Worm (Caenorhabditis elegans) whole organism, L1 larva: ENCODE results near the gene nlp-3.

Experiments used
- ces-1 ChIP-seq: fragments of 150-350 bp; optimal IDR thresholded peaks from 2 replicates; lab custom pipeline; 2014; ENCODE audit warnings: missing biosample characterization, missing genetic modification reagents, missing genetic modification characterization
- egl-27 ChIP-seq, 2 experiments: fragments of 150-350 bp in 1 of 2; sonication (generic microtip); optimal IDR thresholded peaks; 3 replicates each; lab custom pipeline; 2017 to 2018; ENCODE audit warnings: missing biosample characterization in 2 of 2, missing genetic modification characterization in 2 of 2, missing genetic modification reagents in 2 of 2
- jun-1 ChIP-seq: fragments of 150-350 bp; optimal IDR thresholded peaks from 2 replicates; lab custom pipeline; 2014; ENCODE audit warnings: missing biosample characterization, missing genetic modification reagents, missing genetic modification characterization
- lsy-2 ChIP-seq, 2 experiments: fragments of 150-350 bp; optimal IDR thresholded peaks; 2 replicates each; lab custom pipeline; 2014; ENCODE audit warnings: missing biosample characterization in 2 of 2, missing genetic modification characterization in 2 of 2
- nhr-12 ChIP-seq: sonication (generic microtip); optimal IDR thresholded peaks from 2 replicates; lab custom pipeline; 2017; ENCODE audit warnings: missing biosample characterization, missing genetic modification characterization
- nhr-20 ChIP-seq: sonication (generic microtip); optimal IDR thresholded peaks from 2 replicates; lab custom pipeline; 2016; ENCODE audit warnings: mild to moderate bottlenecking, missing genetic modification characterization, missing compliant biosample characterization

ce11 chrX:13202312-13202711, 24.1 kb upstream of the nlp-3 start:
- TF ChIP-seq nhr-12 (no peak), lsy-2 (tag; optimal IDR thresholded peaks at IDR 0.05; lab: Kevin White, UChicago) (no peak), egl-27 (tag; optimal IDR thresholded peaks at IDR 0.05; lab: Kevin White, UChicago) (no peak), nhr-20 (tag; lab: Kevin White, UChicago) (no peak), jun-1 (tag; lab: Kevin White, UChicago) (no peak), ces-1 (GFP tag; lab: Kevin White, UChicago) (no peak)
